Worm (Caenorhabditis elegans) whole organism, young adult: ENCODE measurements around the gene thn-6.
A peak's percentile ranks its signal among the peaks of the same experiment; 100 is the strongest.

ENCODE experiments used
- B0336.3 ChIP-seq: fragments of 200-800 bp; sonication (Bioruptor generic); IDR thresholded peaks from 2 replicates; pipeline ENCODE4 v1.3.6; 2022; ENCODE audit warnings: missing genetic modification characterization, missing compliant biosample characterization
- D2030.7 ChIP-seq: fragments of 200-800 bp; sonication (Bioruptor generic); IDR thresholded peaks from 2 replicates; pipeline ENCODE4 v1.3.6; 2022; ENCODE audit warnings: missing genetic modification reagents, missing genetic modification characterization, missing compliant biosample characterization
- F22D6.2 ChIP-seq: sonication (generic microtip); optimal IDR thresholded peaks from 2 replicates; lab custom pipeline; 2016; ENCODE audit warnings: mild to moderate bottlenecking, missing genetic modification characterization, missing compliant biosample characterization
- K12H6.12 ChIP-seq: fragments of 200-800 bp; sonication (Bioruptor generic); optimal IDR thresholded peaks from 2 replicates; lab custom pipeline; 2018; ENCODE audit warnings: mild to moderate bottlenecking, missing genetic modification characterization, missing compliant biosample characterization
- Y56A3A.18 ChIP-seq: fragments of 200-800 bp; sonication (Bioruptor generic); IDR thresholded peaks from 2 replicates; pipeline ENCODE4 v1.3.6; 2022; ENCODE audit warnings: missing genetic modification reagents, missing genetic modification characterization, missing compliant biosample characterization
- Y67H2A.10 ChIP-seq: fragments of 200-800 bp; sonication (Bioruptor generic); conservative IDR thresholded peaks from 2 replicates; pipeline ENCODE4 v1.3.6; 2022; ENCODE audit warnings: missing genetic modification reagents, missing genetic modification characterization, missing compliant biosample characterization
- Y79H2A.3 ChIP-seq: fragments of 200-800 bp; sonication (Bioruptor generic); conservative IDR thresholded peaks from 2 replicates; pipeline ENCODE4 v1.3.6; 2022; ENCODE audit warnings: missing genetic modification reagents, missing genetic modification characterization, missing compliant biosample characterization
- Y95B8A.8 ChIP-seq: fragments of 200-800 bp; sonication (Bioruptor generic); IDR thresholded peaks from 2 replicates; pipeline ENCODE4 v1.3.6; 2022; ENCODE audit warnings: missing genetic modification reagents, missing genetic modification characterization, missing compliant biosample characterization
- ama-1 ChIP-seq, 3 experiments: fragments of 150-350 bp in 1 of 3; sonication (generic microtip) in 2 of 3; optimal IDR thresholded peaks; 2 replicates each; lab custom pipeline; 2014 to 2018; ENCODE audit warnings: missing biosample characterization in 2 of 3, missing genetic modification characterization in 2 of 3, missing genetic modification reagents in 2 of 3
- aptf-3 ChIP-seq: fragments of 200-800 bp; sonication (Bioruptor generic); IDR thresholded peaks from 2 replicates; pipeline ENCODE4 v1.3.6; 2022; ENCODE audit warnings: missing genetic modification characterization, missing compliant biosample characterization
- athp-1 ChIP-seq: sonication (generic microtip); optimal IDR thresholded peaks from 2 replicates; lab custom pipeline; 2017; ENCODE audit warnings: mild to moderate bottlenecking, missing genetic modification characterization, missing compliant biosample characterization
- attf-5 ChIP-seq: fragments of 200-800 bp; sonication (Bioruptor generic); optimal IDR thresholded peaks from 2 replicates; lab custom pipeline; 2018; ENCODE audit warnings: mild to moderate bottlenecking, missing genetic modification characterization, missing compliant biosample characterization
- bed-1 ChIP-seq: fragments of 200-800 bp; sonication (Bioruptor generic); IDR thresholded peaks from 2 replicates; pipeline ENCODE4 v1.3.6; 2022; ENCODE audit warnings: missing genetic modification reagents, missing genetic modification characterization, missing compliant biosample characterization
- ceh-58 ChIP-seq: fragments of 200-800 bp; sonication (Bioruptor generic); IDR thresholded peaks from 2 replicates; pipeline ENCODE4 v1.3.6; 2022; ENCODE audit warnings: missing genetic modification characterization, missing compliant biosample characterization
- ceh-91 ChIP-seq: fragments of 200-800 bp; sonication (Bioruptor generic); IDR thresholded peaks from 2 replicates; pipeline ENCODE4 v1.3.6; 2022; ENCODE audit warnings: missing genetic modification reagents, missing genetic modification characterization, missing compliant biosample characterization
- chd-7 ChIP-seq: sonication (generic microtip); optimal IDR thresholded peaks from 2 replicates; lab custom pipeline; 2016; ENCODE audit warnings: mild to moderate bottlenecking, missing genetic modification characterization, moderate library complexity, missing compliant biosample characterization
- dpff-1 ChIP-seq: sonication (generic microtip); optimal IDR thresholded peaks from 2 replicates; lab custom pipeline; 2017; ENCODE audit warnings: mild to moderate bottlenecking, missing genetic modification characterization, missing compliant biosample characterization
- efl-1 ChIP-seq: fragments of 150-350 bp; optimal IDR thresholded peaks from 2 replicates; lab custom pipeline; 2014; ENCODE audit warnings: missing biosample characterization, missing genetic modification reagents, missing genetic modification characterization
- egl-44 ChIP-seq: fragments of 200-800 bp; sonication (Bioruptor generic); IDR thresholded peaks from 2 replicates; pipeline ENCODE4 v1.3.6; 2022; ENCODE audit warnings: missing genetic modification reagents, missing genetic modification characterization, missing compliant biosample characterization
- hlh-12 ChIP-seq: sonication (generic microtip); optimal IDR thresholded peaks from 2 replicates; lab custom pipeline; 2016; ENCODE audit warnings: missing genetic modification characterization, missing compliant biosample characterization
- hlh-26 ChIP-seq: fragments of 200-800 bp; sonication (Bioruptor generic); conservative IDR thresholded peaks from 2 replicates; pipeline ENCODE4 v1.3.6; 2022; ENCODE audit warnings: missing genetic modification reagents, missing genetic modification characterization, missing compliant biosample characterization
- hmg-1.2 ChIP-seq: fragments of 200-800 bp; sonication (Bioruptor generic); IDR thresholded peaks from 2 replicates; pipeline ENCODE4 v1.3.6; 2022; ENCODE audit warnings: missing genetic modification reagents, missing genetic modification characterization, missing compliant biosample characterization
- hmg-20 ChIP-seq: fragments of 200-800 bp; sonication (Bioruptor generic); IDR thresholded peaks from 2 replicates; pipeline ENCODE4 v1.3.6; 2022; ENCODE audit warnings: missing genetic modification reagents, missing genetic modification characterization, missing compliant biosample characterization
- lag-1 ChIP-seq: fragments of 200-800 bp; sonication (Bioruptor generic); IDR thresholded peaks from 2 replicates; pipeline ENCODE4 v1.3.6; 2022; ENCODE audit warnings: missing genetic modification reagents, missing genetic modification characterization, missing compliant biosample characterization
- lin-54 ChIP-seq: fragments of 200-800 bp; sonication (Bioruptor generic); optimal IDR thresholded peaks from 2 replicates; lab custom pipeline; 2018; ENCODE audit warnings: mild to moderate bottlenecking, missing genetic modification characterization, missing compliant biosample characterization
- lsl-1 ChIP-seq: fragments of 200-800 bp; sonication (Bioruptor generic); optimal IDR thresholded peaks from 2 replicates; lab custom pipeline; 2018; ENCODE audit warnings: mild to moderate bottlenecking, missing genetic modification characterization, moderate library complexity, missing compliant biosample characterization
- lsy-27 ChIP-seq: sonication (generic microtip); optimal IDR thresholded peaks from 2 replicates; lab custom pipeline; 2017; ENCODE audit warnings: missing genetic modification characterization, mild to moderate bottlenecking, missing compliant biosample characterization, antibody characterized with exemption, missing genotype, borderline replicate concordance; ENCODE audit not compliant: insufficient read depth
- madf-10 ChIP-seq: sonication (generic microtip); optimal IDR thresholded peaks from 2 replicates; lab custom pipeline; 2016; ENCODE audit warnings: mild to moderate bottlenecking, missing genetic modification characterization, missing compliant biosample characterization
- madf-6 ChIP-seq: fragments of 200-800 bp; sonication (Bioruptor generic); IDR thresholded peaks from 2 replicates; pipeline ENCODE4 v1.3.6; 2022; ENCODE audit warnings: missing genetic modification reagents, missing genetic modification characterization, missing compliant biosample characterization
- madf-8 ChIP-seq: fragments of 200-800 bp; sonication (Bioruptor generic); conservative IDR thresholded peaks from 2 replicates; pipeline ENCODE4 v1.3.6; 2022; ENCODE audit warnings: missing genetic modification reagents, missing genetic modification characterization, missing compliant biosample characterization
- mes-4 ChIP-seq: sonication (generic microtip); optimal IDR thresholded peaks from 2 replicates; lab custom pipeline; 2016; ENCODE audit warnings: missing genotype, missing genetic modification characterization, missing compliant biosample characterization
- nfya-2 ChIP-seq: fragments of 200-800 bp; sonication (Bioruptor generic); IDR thresholded peaks from 2 replicates; pipeline ENCODE4 v1.3.6; 2022; ENCODE audit warnings: missing genetic modification reagents, missing genetic modification characterization, missing compliant biosample characterization
- nfyb-1 ChIP-seq: fragments of 200-800 bp; sonication (Bioruptor generic); IDR thresholded peaks from 2 replicates; pipeline ENCODE4 v1.3.6; 2022; ENCODE audit warnings: missing genetic modification reagents, missing genetic modification characterization, missing compliant biosample characterization
- nhr-179 ChIP-seq: sonication (generic microtip); optimal IDR thresholded peaks from 2 replicates; lab custom pipeline; 2016; ENCODE audit warnings: mild to moderate bottlenecking, missing genetic modification characterization, missing compliant biosample characterization
- pha-4 ChIP-seq: fragments of 150-350 bp; sonication (generic microtip); optimal IDR thresholded peaks from 2 replicates; lab custom pipeline; 2014; ENCODE audit warnings: missing biosample characterization, missing genetic modification reagents, missing genetic modification characterization
- repo-1 ChIP-seq: sonication (generic microtip); optimal IDR thresholded peaks from 2 replicates; lab custom pipeline; 2017; ENCODE audit warnings: mild to moderate bottlenecking, missing genetic modification characterization, missing compliant biosample characterization
- sdz-38 ChIP-seq: sonication (generic microtip); optimal IDR thresholded peaks from 2 replicates; lab custom pipeline; 2016; ENCODE audit warnings: missing genotype, missing genetic modification characterization, missing compliant biosample characterization
- sea-2 ChIP-seq: fragments of 200-800 bp; sonication (Bioruptor generic); IDR thresholded peaks from 2 replicates; pipeline ENCODE4 v1.3.6; 2022; ENCODE audit warnings: missing genetic modification characterization, missing compliant biosample characterization
- tbp1 ChIP-seq: fragments of 200-800 bp; sonication (Bioruptor generic); optimal IDR thresholded peaks from 2 replicates; lab custom pipeline; 2018; ENCODE audit warnings: mild to moderate bottlenecking, missing genetic modification characterization, missing compliant biosample characterization
- unc-130 ChIP-seq: sonication (generic microtip); optimal IDR thresholded peaks from 2 replicates; lab custom pipeline; 2016; ENCODE audit warnings: missing genetic modification reagents, missing genetic modification characterization, missing compliant biosample characterization
- ztf-26 ChIP-seq: sonication (generic microtip); optimal IDR thresholded peaks from 2 replicates; lab custom pipeline; 2017; ENCODE audit warnings: missing genetic modification characterization, missing compliant biosample characterization
- ztf-6 ChIP-seq: fragments of 200-800 bp; sonication (Bioruptor generic); IDR thresholded peaks from 2 replicates; pipeline ENCODE4 v1.3.6; 2022; ENCODE audit warnings: missing genetic modification reagents, missing genetic modification characterization, missing compliant biosample characterization

The thn-6 gene

DNA sequence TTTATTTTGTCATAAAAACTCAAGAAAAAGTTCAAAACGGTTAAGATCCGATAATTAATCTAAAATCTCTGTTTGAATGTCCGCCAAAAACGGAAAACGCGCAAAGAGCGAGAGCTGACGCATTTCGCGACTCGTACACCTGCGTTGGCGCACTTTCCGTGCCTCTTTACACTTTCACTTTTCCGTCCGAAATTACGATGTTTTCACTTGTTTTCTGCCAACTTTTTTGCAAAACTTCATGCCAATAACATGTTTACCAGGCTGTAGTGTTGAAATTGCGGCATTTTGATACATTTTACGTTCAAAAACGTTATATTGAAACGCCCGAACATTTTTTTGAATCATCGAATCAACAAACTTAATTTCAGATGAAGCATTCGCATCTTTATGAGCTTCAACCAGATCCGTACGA lies 45.0 kb upstream of the thn-6 start, which contains the start of gene W03F8.4 (continued):
- TF ChIP-seq lin-54 (peak; percentile 99), nhr-179 (no peak), ceh-58 (GFP tag; lab: Robert Waterston, UW) (no peak), madf-10 (tag; lab: Kevin White, UChicago) (peak; percentile 51), ceh-91 (GFP tag; lab: Robert Waterston, UW) (peak; percentile 73), ztf-26 (tag; lab: Kevin White, UChicago) (peak; percentile 84), lsl-1 (GFP tag; lab: Kevin White, UChicago) (peak; percentile 78), Y95B8A.8 (GFP tag; lab: Robert Waterston, UW) (0 out of 2 replicates have a peak, but pooled peaks have one; percentile 19), Y67H2A.10 (GFP tag; lab: Robert Waterston, UW) (no peak), nfyb-1 (GFP tag; lab: Robert Waterston, UW) (peak; percentile 89), ama-1 (optimal IDR thresholded peaks at IDR 0.05; lab: Kevin White, UChicago) (no peak), ama-1 (GFP tag; optimal IDR thresholded peaks at IDR 0.05; lab: Kevin White, UChicago) (no peak), aptf-3 (GFP tag; lab: Robert Waterston, UW) (no peak), ztf-6 (GFP tag; lab: Robert Waterston, UW) (no peak), hlh-12 (tag; lab: Kevin White, UChicago) (no peak), dpff-1 (tag; lab: Kevin White, UChicago) (no peak), D2030.7 (peak; percentile 87), lsy-27 (no peak), Y56A3A.18 (GFP tag; lab: Robert Waterston, UW) (peak; percentile 83; the same call in 1 of the 2 replicates), mes-4 (tag; lab: Kevin White, UChicago) (no peak), hmg-20 (peak; percentile 86), sea-2 (GFP tag; lab: Robert Waterston, UW) (no peak), repo-1 (tag; lab: Kevin White, UChicago) (peak; percentile 84), K12H6.12 (tag; lab: Kevin White, UChicago) (peak; percentile 44), athp-1 (tag; lab: Kevin White, UChicago) (peak; percentile 41), egl-44 (GFP tag; lab: Robert Waterston, UW) (no peak), Y79H2A.3 (GFP tag; lab: Robert Waterston, UW) (no peak), bed-1 (GFP tag; lab: Robert Waterston, UW) (0 out of 2 replicates have a peak, but pooled peaks have one; percentile 70), sdz-38 (tag; lab: Kevin White, UChicago) (no peak), F22D6.2 (tag; lab: Kevin White, UChicago) (peak; percentile 54), pha-4 (tag; lab: Kevin White, UChicago) (no peak), unc-130 (GFP tag; lab: Kevin White, UChicago) (peak; percentile 47), chd-7 (tag; lab: Kevin White, UChicago) (peak; percentile 36), hlh-26 (GFP tag; lab: Robert Waterston, UW) (no peak), hmg-1.2 (GFP tag; lab: Robert Waterston, UW) (peak; percentile 68), tbp1 (GFP tag; lab: Kevin White, UChicago) (peak; percentile 75), nfya-2 (no peak), madf-8 (GFP tag; lab: Robert Waterston, UW) (peak; percentile 45), attf-5 (GFP tag; lab: Kevin White, UChicago) (peak; percentile 89), madf-6 (GFP tag; lab: Robert Waterston, UW) (peak; percentile 88), lag-1 (GFP tag; lab: Robert Waterston, UW) (no peak), B0336.3 (GFP tag; lab: Robert Waterston, UW) (peak; percentile 90), efl-1 (GFP tag; lab: Kevin White, UChicago) (peak; percentile 91)
